Fruit fly (Drosophila melanogaster) whole organism, embryonic: ENCODE measurements around the gene Cpr67Fa2.

ENCODE experiments used
- Abd-B ChIP-seq: fragments of 200-800 bp; sonication (Bioruptor generic); optimal IDR thresholded peaks from 2 replicates; lab custom pipeline; 2018; ENCODE audit warnings: missing biosample characterization, mild to moderate bottlenecking, missing genetic modification characterization, moderate library complexity
- Adf1 ChIP-seq: fragments of 200-800 bp; sonication (Bioruptor generic); IDR thresholded peaks from 2 replicates; pipeline ENCODE4 v1.3.6; 2022; ENCODE audit warnings: missing biosample characterization, missing genetic modification characterization
- Atf-2 ChIP-seq: fragments of 200-800 bp; sonication (Bioruptor generic); optimal IDR thresholded peaks from 2 replicates; lab custom pipeline; 2016; ENCODE audit warnings: missing biosample characterization, missing genetic modification characterization
- CG11085 ChIP-seq: fragments of 200-800 bp; sonication (Bioruptor generic); IDR thresholded peaks from 2 replicates; pipeline ENCODE4 v1.3.6; 2022; ENCODE audit warnings: missing biosample characterization, missing genetic modification characterization
- CG12071 ChIP-seq: fragments of 200-800 bp; sonication (Bioruptor generic); optimal IDR thresholded peaks from 3 replicates; lab custom pipeline; 2018; ENCODE audit warnings: missing biosample characterization, mild to moderate bottlenecking, missing genetic modification characterization
- CG12659 ChIP-seq: fragments of 200-800 bp; sonication (Bioruptor generic); optimal IDR thresholded peaks from 3 replicates; lab custom pipeline; 2017; ENCODE audit warnings: mild to moderate bottlenecking, missing biosample characterization, missing genetic modification reagents, missing genetic modification characterization
- CG13123 ChIP-seq: fragments of 200-800 bp; sonication (Bioruptor generic); optimal IDR thresholded peaks from 2 replicates; lab custom pipeline; 2016; ENCODE audit warnings: missing biosample characterization, missing genetic modification characterization
- CG14860 ChIP-seq: fragments of 200-800 bp; sonication (Bioruptor generic); IDR thresholded peaks from 3 replicates; pipeline ENCODE4 v1.3.6; 2022; ENCODE audit warnings: missing biosample characterization, missing genetic modification characterization; ENCODE audit not compliant: partially characterized antibody
- CG1603 ChIP-seq: fragments of 200-800 bp; sonication (Bioruptor generic); optimal IDR thresholded peaks from 2 replicates; lab custom pipeline; 2019; ENCODE audit warnings: missing biosample characterization, mild to moderate bottlenecking, missing genetic modification characterization, moderate library complexity
- CG17328 ChIP-seq: fragments of 200-800 bp; sonication (Bioruptor generic); IDR thresholded peaks from 2 replicates; pipeline ENCODE4 v1.3.6; 2022; ENCODE audit warnings: missing biosample characterization, missing genetic modification characterization
- CG18619 ChIP-seq: fragments of 200-800 bp; sonication (Bioruptor generic); optimal IDR thresholded peaks from 3 replicates; lab custom pipeline; 2017; ENCODE audit warnings: missing biosample characterization, mild to moderate bottlenecking, missing genetic modification characterization
- CG2199 ChIP-seq: fragments of 200-800 bp; sonication (Bioruptor generic); IDR thresholded peaks from 3 replicates; pipeline ENCODE4 v1.3.6; 2022; ENCODE audit warnings: missing biosample characterization, missing genetic modification characterization
- CG2712 ChIP-seq: fragments of 200-800 bp; optimal IDR thresholded peaks from 3 replicates; lab custom pipeline; 2019; ENCODE audit warnings: missing biosample characterization, mild to moderate bottlenecking, missing genetic modification characterization, moderate library complexity
- CG2875 ChIP-seq: fragments of 200-800 bp; sonication (Bioruptor generic); optimal IDR thresholded peaks from 2 replicates; lab custom pipeline; 2017; ENCODE audit warnings: missing biosample characterization, mild to moderate bottlenecking, missing genetic modification characterization, missing genetic modification reagents
- CG2889 ChIP-seq: fragments of 200-800 bp; sonication (Bioruptor generic); IDR thresholded peaks from 3 replicates; pipeline ENCODE4 v1.3.6; 2022; ENCODE audit warnings: missing biosample characterization, missing genetic modification characterization
- CG30431 ChIP-seq: fragments of 200-800 bp; sonication (Bioruptor generic); optimal IDR thresholded peaks from 2 replicates; lab custom pipeline; 2017; ENCODE audit warnings: missing biosample characterization, missing genetic modification characterization
- CG33213 ChIP-seq: fragments of 200-800 bp; sonication (Bioruptor generic); optimal IDR thresholded peaks from 3 replicates; lab custom pipeline; 2016; ENCODE audit warnings: missing biosample characterization, missing genetic modification characterization
- CG3407 ChIP-seq: fragments of 200-800 bp; sonication (Bioruptor generic); optimal IDR thresholded peaks from 2 replicates; lab custom pipeline; 2018; ENCODE audit warnings: missing biosample characterization, mild to moderate bottlenecking, missing genetic modification characterization
- CG42726 ChIP-seq: fragments of 200-800 bp; sonication (Bioruptor generic); IDR thresholded peaks from 2 replicates; pipeline ENCODE4 v1.3.6; 2022; ENCODE audit warnings: missing biosample characterization, missing genetic modification characterization; ENCODE audit not compliant: partially characterized antibody
- CG9876 ChIP-seq: fragments of 200-800 bp; sonication (Bioruptor generic); optimal IDR thresholded peaks from 2 replicates; lab custom pipeline; 2016; ENCODE audit warnings: missing biosample characterization, missing genetic modification characterization
- CG9932 ChIP-seq: fragments of 200-800 bp; sonication (Bioruptor generic); IDR thresholded peaks from 2 replicates; pipeline ENCODE4 v1.3.6; 2022; ENCODE audit warnings: missing biosample characterization, missing genetic modification characterization
- Fer3 ChIP-seq: fragments of 200-800 bp; sonication (Bioruptor generic); optimal IDR thresholded peaks from 2 replicates; lab custom pipeline; 2018; ENCODE audit warnings: missing biosample characterization, mild to moderate bottlenecking, missing genetic modification characterization, moderate library complexity
- Jarid2 ChIP-seq: fragments of 200-800 bp; sonication (Bioruptor generic); optimal IDR thresholded peaks from 3 replicates; lab custom pipeline; 2017; ENCODE audit warnings: mild to moderate bottlenecking, missing biosample characterization, missing genetic modification reagents, missing genetic modification characterization
- MBD-R2 ChIP-seq: fragments of 200-800 bp; sonication (Bioruptor generic); IDR thresholded peaks from 2 replicates; pipeline ENCODE4 v1.3.6; 2022; ENCODE audit warnings: missing biosample characterization, missing genetic modification characterization
- MTF-1 ChIP-seq: fragments of 200-800 bp; sonication (Bioruptor generic); optimal IDR thresholded peaks from 2 replicates; lab custom pipeline; 2018; ENCODE audit warnings: missing biosample characterization, mild to moderate bottlenecking, missing genetic modification characterization, borderline replicate concordance
- Mad ChIP-seq: fragments of 200-800 bp; sonication (Bioruptor generic); optimal IDR thresholded peaks from 2 replicates; lab custom pipeline; 2016; ENCODE audit warnings: missing biosample characterization, missing genetic modification characterization
- Myb ChIP-seq: fragments of 200-800 bp; sonication (Bioruptor generic); optimal IDR thresholded peaks from 2 replicates; lab custom pipeline; 2016; ENCODE audit warnings: missing biosample characterization, missing genetic modification characterization
- Scr ChIP-seq: fragments of 200-800 bp; sonication (Bioruptor generic); IDR thresholded peaks from 2 replicates; pipeline ENCODE4 v1.3.6; 2022; ENCODE audit warnings: missing biosample characterization, missing genetic modification characterization; ENCODE audit not compliant: partially characterized antibody
- Usf ChIP-seq: fragments of 200-800 bp; sonication (Bioruptor generic); optimal IDR thresholded peaks from 2 replicates; lab custom pipeline; 2017; ENCODE audit warnings: missing genotype, missing biosample characterization, missing genetic modification characterization
- al ChIP-seq: fragments of 200-800 bp; sonication (Bioruptor generic); IDR thresholded peaks from 2 replicates; pipeline ENCODE4 v1.3.6; 2022; ENCODE audit warnings: missing biosample characterization, missing genetic modification characterization
- amos ChIP-seq: fragments of 200-800 bp; sonication (Bioruptor generic); IDR thresholded peaks from 2 replicates; pipeline ENCODE4 v1.3.6; 2022; ENCODE audit warnings: missing biosample characterization, missing genetic modification characterization; ENCODE audit not compliant: partially characterized antibody
- ato ChIP-seq: fragments of 200-800 bp; sonication (Bioruptor generic); IDR thresholded peaks from 2 replicates; pipeline ENCODE4 v1.3.6; 2022; ENCODE audit warnings: missing biosample characterization, missing genetic modification characterization; ENCODE audit not compliant: partially characterized antibody
- cato ChIP-seq: fragments of 200-800 bp; sonication (Bioruptor generic); optimal IDR thresholded peaks from 2 replicates; lab custom pipeline; 2016; ENCODE audit warnings: missing biosample characterization, missing genetic modification characterization, borderline replicate concordance
- chif ChIP-seq, 2 experiments: fragments of 200-800 bp; sonication (Bioruptor generic); optimal IDR thresholded peaks; 3 replicates each; lab custom pipeline; 2016; ENCODE audit warnings: missing biosample characterization in 2 of 2, missing genetic modification characterization in 2 of 2
- chinmo ChIP-seq: fragments of 200-800 bp; sonication (Bioruptor generic); IDR thresholded peaks from 4 replicates; pipeline ENCODE4 v1.3.6; 2022; ENCODE audit warnings: missing biosample characterization, missing genetic modification characterization; ENCODE audit not compliant: partially characterized antibody
- fu2 ChIP-seq: fragments of 200-800 bp; sonication (Bioruptor generic); optimal IDR thresholded peaks from 2 replicates; lab custom pipeline; 2016; ENCODE audit warnings: missing biosample characterization, missing genetic modification characterization
- gt ChIP-seq: fragments of 200-800 bp; sonication (Bioruptor generic); IDR thresholded peaks from 2 replicates; pipeline ENCODE4 v1.3.6; 2022; ENCODE audit warnings: missing biosample characterization, missing genetic modification characterization
- ind ChIP-seq: fragments of 200-800 bp; sonication (Bioruptor generic); optimal IDR thresholded peaks from 3 replicates; lab custom pipeline; 2016; ENCODE audit warnings: missing biosample characterization, missing genetic modification characterization
- jing ChIP-seq: fragments of 200-800 bp; sonication (Bioruptor generic); optimal IDR thresholded peaks from 2 replicates; lab custom pipeline; 2018; ENCODE audit warnings: missing biosample characterization, mild to moderate bottlenecking, missing genetic modification characterization
- jumu ChIP-seq: fragments of 200-800 bp; sonication (Bioruptor generic); optimal IDR thresholded peaks from 3 replicates; lab custom pipeline; 2016; ENCODE audit warnings: missing biosample characterization, missing genetic modification characterization
- lola ChIP-seq, 3 experiments: fragments of >200 bp in 2 of 3; fragments of 200-800 bp in 1 of 3; sonication (Bioruptor generic) in 1 of 3; optimal IDR thresholded peaks; 2 replicates each; lab custom pipeline; 2017 to 2019; ENCODE audit warnings: missing biosample characterization in 3 of 3, missing genetic modification characterization in 3 of 3, mild to moderate bottlenecking in 1 of 3, moderate library complexity in 1 of 3
- mirr ChIP-seq: fragments of 200-800 bp; sonication (Bioruptor generic); optimal IDR thresholded peaks from 3 replicates; lab custom pipeline; 2018; ENCODE audit warnings: missing biosample characterization, mild to moderate bottlenecking, missing genetic modification characterization
- otp ChIP-seq: fragments of 200-800 bp; sonication (Bioruptor generic); IDR thresholded peaks from 3 replicates; pipeline ENCODE4, ENCODE4 v1.3.6; 2022; ENCODE audit warnings: missing biosample characterization, missing genetic modification characterization
- row ChIP-seq: fragments of 200-800 bp; sonication (Bioruptor generic); IDR thresholded peaks from 3 replicates; pipeline ENCODE4 v1.3.6; 2022; ENCODE audit warnings: missing biosample characterization, missing genetic modification characterization
- scrt ChIP-seq: fragments of 200-800 bp; sonication (Bioruptor generic); optimal IDR thresholded peaks from 2 replicates; lab custom pipeline; 2018; ENCODE audit warnings: missing biosample characterization, mild to moderate bottlenecking, missing genetic modification characterization, moderate library complexity
- shn ChIP-seq: fragments of 200-800 bp; sonication (Bioruptor generic); optimal IDR thresholded peaks from 3 replicates; lab custom pipeline; 2016; ENCODE audit warnings: missing biosample characterization, missing genetic modification characterization
- sna ChIP-seq: fragments of 200-800 bp; sonication (Bioruptor generic); IDR thresholded peaks from 2 replicates; pipeline ENCODE4 v1.3.6; 2022; ENCODE audit warnings: missing biosample characterization, missing genetic modification characterization; ENCODE audit not compliant: partially characterized antibody
- sqz ChIP-seq: fragments of 200-800 bp; sonication (Bioruptor generic); optimal IDR thresholded peaks from 3 replicates; lab custom pipeline; 2018; ENCODE audit warnings: missing biosample characterization, mild to moderate bottlenecking, missing genetic modification characterization

Cpr67Fa2 gene

dm6 chr3L:10852347-10853130, 39.0 kb upstream of the Cpr67Fa2 start (continued):
- TF ChIP-seq Myb (GFP tag; lab: Kevin White, UChicago) (no peak), Scr (GFP tag; lab: Robert Waterston, UW) (peak; percentile 26; the same call in 1 of the 2 replicates), CG42726 (GFP tag; lab: Robert Waterston, UW) (no peak), sna (GFP tag; lab: Robert Waterston, UW) (peak; percentile 41; the same call in 1 of the 2 replicates), Usf (no peak), jing (GFP tag; lab: Kevin White, UChicago) (no peak), CG2889 (GFP tag; lab: Robert Waterston, UW) (no peak), MTF-1 (no peak), cato (no peak), chinmo (GFP tag; lab: Robert Waterston, UW) (peak; percentile 90; the same call in 3 of the 4 replicates), Mad (GFP tag; lab: Kevin White, UChicago) (no peak), CG13123 (GFP tag; lab: Kevin White, UChicago) (no peak), scrt (GFP tag; lab: Kevin White, UChicago) (no peak), row (GFP tag; lab: Robert Waterston, UW) (peak; percentile 72; the same call in 2 of the 3 replicates), CG2199 (GFP tag; lab: Robert Waterston, UW) (peak; percentile 89), Jarid2 (GFP tag; lab: Kevin White, UChicago) (no peak), otp (GFP tag; lab: Robert Waterston, UW) (no peak), CG14860 (no peak), fu2 (GFP tag; lab: Kevin White, UChicago) (no peak), chif (GFP tag; optimal IDR thresholded peaks at IDR 0.05; lab: Kevin White, UChicago) (no peak), shn (peak; percentile 5), CG2875 (GFP tag; lab: Kevin White, UChicago) (no peak), ind (GFP tag; lab: Kevin White, UChicago) (no peak), CG3407 (GFP tag; lab: Kevin White, UChicago) (peak; percentile 1), CG1603 (tag; lab: Kevin White, UChicago) (no peak), CG30431 (GFP tag; lab: Kevin White, UChicago) (no peak), CG11085 (GFP tag; lab: Robert Waterston, UW) (no peak), mirr (GFP tag; lab: Kevin White, UChicago) (peak; percentile 41), CG12659 (GFP tag; lab: Kevin White, UChicago) (no peak), CG9876 (no peak), CG2712 (tag; lab: Kevin White, UChicago) (no peak), CG9932 (no peak), gt (GFP tag; lab: Robert Waterston, UW) (no peak), amos (GFP tag; lab: Robert Waterston, UW) (no peak), al (GFP tag; lab: Robert Waterston, UW) (no peak), CG17328 (GFP tag; lab: Robert Waterston, UW) (peak; percentile 40), Atf-2 (GFP tag; lab: Kevin White, UChicago) (no peak), CG18619 (GFP tag; lab: Kevin White, UChicago) (peak; percentile 23), Adf1 (GFP tag; lab: Robert Waterston, UW) (peak; percentile 60; the same call in 1 of the 2 replicates), lola (GFP tag; optimal IDR thresholded peaks at IDR 0.05; lab: Kevin White, UChicago) (no peak), jumu (GFP tag; lab: Kevin White, UChicago) (no peak), CG12071 (no peak), Fer3 (no peak), MBD-R2 (no peak; the same call in 1 of the 2 replicates), ato (GFP tag; lab: Robert Waterston, UW) (no peak), Abd-B (GFP tag; lab: Kevin White, UChicago) (no peak), sqz (GFP tag; lab: Kevin White, UChicago) (peak; percentile 96), CG33213 (GFP tag; lab: Kevin White, UChicago) (no peak)
